Fruit fly (Drosophila melanogaster) whole organism, embryonic: ENCODE results near the gene atl.

Experiments used
- Ada2b ChIP-seq: fragments of 200-800 bp; sonication (Bioruptor generic); IDR thresholded peaks from 2 replicates; pipeline ENCODE4 v1.3.6; 2022; ENCODE audit warnings: missing biosample characterization, missing genetic modification characterization
- Adf1 ChIP-seq: fragments of 200-800 bp; sonication (Bioruptor generic); IDR thresholded peaks from 2 replicates; pipeline ENCODE4 v1.3.6; 2022; ENCODE audit warnings: missing biosample characterization, missing genetic modification characterization
- Asciz ChIP-seq: fragments of 200-800 bp; sonication (Bioruptor generic); optimal IDR thresholded peaks from 2 replicates; lab custom pipeline; 2017; ENCODE audit warnings: missing biosample characterization, mild to moderate bottlenecking, missing genetic modification characterization, missing genetic modification reagents
- BtbVII ChIP-seq: fragments of 200-800 bp; sonication (Bioruptor generic); optimal IDR thresholded peaks from 3 replicates; lab custom pipeline; 2017; ENCODE audit warnings: missing biosample characterization, mild to moderate bottlenecking, missing genetic modification characterization
- CG10267 ChIP-seq: fragments of 200-800 bp; sonication (Bioruptor generic); optimal IDR thresholded peaks from 2 replicates; lab custom pipeline; 2018; ENCODE audit warnings: missing biosample characterization, mild to moderate bottlenecking, missing genetic modification characterization, moderate library complexity
- CG12299 ChIP-seq: fragments of 200-800 bp; sonication (Bioruptor generic); optimal IDR thresholded peaks from 2 replicates; lab custom pipeline; 2018; ENCODE audit warnings: missing biosample characterization, mild to moderate bottlenecking, missing genetic modification characterization
- CG12769 ChIP-seq: fragments of 200-800 bp; sonication (Bioruptor generic); optimal IDR thresholded peaks from 2 replicates; lab custom pipeline; 2019; ENCODE audit warnings: missing biosample characterization, mild to moderate bottlenecking, missing genetic modification characterization, moderate library complexity
- CG13287 ChIP-seq: fragments of 200-800 bp; sonication (Bioruptor generic); IDR thresholded peaks from 2 replicates; pipeline ENCODE4 v1.3.6; 2022; ENCODE audit warnings: missing biosample characterization, missing genetic modification characterization; ENCODE audit not compliant: partially characterized antibody
- CG13296 ChIP-seq: fragments of 200-800 bp; sonication (Bioruptor generic); optimal IDR thresholded peaks from 3 replicates; lab custom pipeline; 2018; ENCODE audit warnings: missing biosample characterization, mild to moderate bottlenecking, missing genetic modification characterization
- CG14014 ChIP-seq: fragments of 200-800 bp; sonication (Bioruptor generic); IDR thresholded peaks from 2 replicates; pipeline ENCODE4 v1.3.6; 2022; ENCODE audit warnings: missing biosample characterization, missing genetic modification characterization
- CG14050 ChIP-seq: fragments of 200-800 bp; sonication (Bioruptor generic); IDR thresholded peaks from 3 replicates; pipeline ENCODE4 v1.3.6; 2022; ENCODE audit warnings: missing biosample characterization, missing genetic modification characterization
- CG14667 ChIP-seq: fragments of 200-800 bp; sonication (Bioruptor generic); IDR thresholded peaks from 2 replicates; pipeline ENCODE4 v1.3.6; 2022; ENCODE audit warnings: missing biosample characterization, missing genetic modification characterization
- CG16813 ChIP-seq: fragments of 200-800 bp; sonication (Bioruptor generic); IDR thresholded peaks from 3 replicates; pipeline ENCODE4 v1.3.6; 2022; ENCODE audit warnings: missing biosample characterization, missing genetic modification characterization; ENCODE audit not compliant: partially characterized antibody
- CG16863 ChIP-seq: fragments of 200-800 bp; sonication (Bioruptor generic); optimal IDR thresholded peaks from 3 replicates; lab custom pipeline; 2016; ENCODE audit warnings: missing biosample characterization, missing genetic modification characterization
- CG2889 ChIP-seq: fragments of 200-800 bp; sonication (Bioruptor generic); IDR thresholded peaks from 3 replicates; pipeline ENCODE4 v1.3.6; 2022; ENCODE audit warnings: missing biosample characterization, missing genetic modification characterization
- CG30020 ChIP-seq: fragments of 200-800 bp; optimal IDR thresholded peaks from 2 replicates; lab custom pipeline; 2019; ENCODE audit warnings: missing biosample characterization, mild to moderate bottlenecking, missing genetic modification characterization, moderate library complexity
- CG34376 ChIP-seq: fragments of 200-800 bp; sonication (Bioruptor generic); optimal IDR thresholded peaks from 2 replicates; lab custom pipeline; 2018; ENCODE audit warnings: missing biosample characterization, mild to moderate bottlenecking, missing genetic modification characterization
- CG4328 ChIP-seq: fragments of 200-800 bp; sonication (Bioruptor generic); optimal IDR thresholded peaks from 3 replicates; lab custom pipeline; 2017; ENCODE audit warnings: missing biosample characterization, missing genetic modification reagents, missing genetic modification characterization
- CG7372 ChIP-seq: fragments of 200-800 bp; sonication (Bioruptor generic); IDR thresholded peaks from 2 replicates; pipeline ENCODE4 v1.3.6; 2022; ENCODE audit warnings: missing biosample characterization, missing genetic modification characterization
- CG7987 ChIP-seq: fragments of 200-800 bp; sonication (Bioruptor generic); optimal IDR thresholded peaks from 2 replicates; lab custom pipeline; 2018; ENCODE audit warnings: missing biosample characterization, mild to moderate bottlenecking, missing genetic modification characterization, moderate library complexity
- CG8765 ChIP-seq: fragments of 200-800 bp; sonication (Bioruptor generic); IDR thresholded peaks from 2 replicates; pipeline ENCODE4 v1.3.6; 2022; ENCODE audit warnings: missing biosample characterization, missing genetic modification characterization
- CG8924 ChIP-seq: fragments of 200-800 bp; optimal IDR thresholded peaks from 3 replicates; lab custom pipeline; 2019; ENCODE audit warnings: missing biosample characterization, mild to moderate bottlenecking, missing genetic modification characterization, moderate library complexity
- CG9437 ChIP-seq: fragments of 200-800 bp; sonication (Bioruptor generic); optimal IDR thresholded peaks from 2 replicates; lab custom pipeline; 2018; ENCODE audit warnings: missing biosample characterization, mild to moderate bottlenecking, missing genetic modification characterization
- CTCF ChIP-seq: fragments of 200-800 bp; sonication (Bioruptor generic); optimal IDR thresholded peaks from 2 replicates; lab custom pipeline; 2017; ENCODE audit warnings: missing biosample characterization, mild to moderate bottlenecking, missing genetic modification characterization, moderate library complexity
- Dek ChIP-seq: fragments of 200-800 bp; sonication (Bioruptor generic); optimal IDR thresholded peaks from 3 replicates; lab custom pipeline; 2019; ENCODE audit warnings: missing biosample characterization, mild to moderate bottlenecking, missing genetic modification characterization, moderate library complexity
- Doc3 ChIP-seq: fragments of 200-800 bp; sonication (Bioruptor generic); IDR thresholded peaks from 3 replicates; pipeline ENCODE4 v1.3.6; 2022; ENCODE audit warnings: missing biosample characterization, missing genetic modification characterization; ENCODE audit not compliant: partially characterized antibody
- Med ChIP-seq: fragments of 200-800 bp; sonication (Bioruptor generic); peaks from one replicate; lab custom pipeline; 2016; ENCODE audit warnings: missing biosample characterization, missing genetic modification characterization, mild to moderate bottlenecking, inconsistent platforms, moderate library complexity
- NC2α ChIP-seq: fragments of 200-800 bp; sonication (Bioruptor generic); optimal IDR thresholded peaks from 2 replicates; lab custom pipeline; 2016; ENCODE audit warnings: missing biosample characterization, missing genetic modification characterization
- Nf-YA ChIP-seq: fragments of 200-800 bp; sonication (Bioruptor generic); IDR thresholded peaks from 2 replicates; pipeline ENCODE4 v1.3.6; 2022; ENCODE audit warnings: missing biosample characterization, missing genetic modification characterization
- Nf-YB ChIP-seq: fragments of 200-800 bp; sonication (Bioruptor generic); optimal IDR thresholded peaks from 3 replicates; lab custom pipeline; 2019; ENCODE audit warnings: missing biosample characterization, mild to moderate bottlenecking, missing genetic modification characterization, moderate library complexity
- Rx ChIP-seq: fragments of 200-800 bp; sonication (Bioruptor generic); IDR thresholded peaks from 2 replicates; pipeline ENCODE4 v1.3.6; 2022; ENCODE audit warnings: missing biosample characterization, missing genetic modification characterization
- Trl ChIP-seq, 3 experiments: fragments of >200 bp in 2 of 3; fragments of 200-800 bp in 1 of 3; sonication (Bioruptor generic) in 1 of 3; optimal IDR thresholded peaks; 2 replicates in 1 of 3; 3 replicates in 2 of 3; lab custom pipeline; 2016 to 2017; ENCODE audit warnings: missing biosample characterization in 1 of 3, missing genetic modification characterization in 1 of 3
- Xbp1 ChIP-seq: fragments of 200-800 bp; sonication (Bioruptor generic); optimal IDR thresholded peaks from 3 replicates; lab custom pipeline; 2016; ENCODE audit warnings: missing biosample characterization, mild to moderate bottlenecking, missing genetic modification characterization
- YL-1 ChIP-seq: fragments of 200-800 bp; sonication (Bioruptor generic); optimal IDR thresholded peaks from 3 replicates; lab custom pipeline; 2017; ENCODE audit warnings: missing biosample characterization, mild to moderate bottlenecking, missing genetic modification characterization
- ac ChIP-seq: fragments of 200-800 bp; sonication (Bioruptor generic); optimal IDR thresholded peaks from 3 replicates; lab custom pipeline; 2017; ENCODE audit warnings: missing biosample characterization, mild to moderate bottlenecking, missing genetic modification characterization
- aop ChIP-seq: fragments of 200-800 bp; sonication (Bioruptor generic); IDR thresholded peaks from 2 replicates; pipeline ENCODE4 v1.3.6; 2022; ENCODE audit warnings: missing biosample characterization, missing genetic modification characterization
- bab2 ChIP-seq: fragments of 200-800 bp; sonication (Bioruptor generic); optimal IDR thresholded peaks from 2 replicates; lab custom pipeline; 2016; ENCODE audit warnings: missing biosample characterization, missing genetic modification characterization
- danr ChIP-seq: fragments of 200-800 bp; sonication (Bioruptor generic); IDR thresholded peaks from 2 replicates; pipeline ENCODE4 v1.3.6; 2022; ENCODE audit warnings: missing biosample characterization, missing genetic modification characterization
- eve ChIP-seq, 2 experiments: fragments of >200 bp; optimal IDR thresholded peaks; 2 replicates each; lab custom pipeline; 2017; ENCODE audit warnings: missing biosample characterization in 2 of 2, missing genetic modification characterization in 2 of 2
- ftz-f1 ChIP-seq: fragments of 200-800 bp; sonication (Bioruptor generic); optimal IDR thresholded peaks from 2 replicates; lab custom pipeline; 2016; ENCODE audit warnings: missing biosample characterization, missing genetic modification characterization
- nerfin-1 ChIP-seq: fragments of 200-800 bp; sonication (Bioruptor generic); optimal IDR thresholded peaks from 3 replicates; lab custom pipeline; 2019; ENCODE audit warnings: missing biosample characterization, mild to moderate bottlenecking, missing genetic modification characterization, moderate library complexity
- nom ChIP-seq: fragments of 200-800 bp; sonication (Bioruptor generic); optimal IDR thresholded peaks from 2 replicates; lab custom pipeline; 2017; ENCODE audit warnings: missing biosample characterization, missing genetic modification characterization, mild to moderate bottlenecking, moderate library complexity, missing genetic modification reagents
- pzg ChIP-seq: fragments of 200-800 bp; sonication (Bioruptor generic); optimal IDR thresholded peaks from 3 replicates; lab custom pipeline; 2018; ENCODE audit warnings: missing biosample characterization, mild to moderate bottlenecking, missing genetic modification characterization, moderate library complexity
- rib ChIP-seq: fragments of 200-800 bp; sonication (Bioruptor generic); IDR thresholded peaks from 2 replicates; pipeline ENCODE4 v1.3.6; 2022; ENCODE audit warnings: missing biosample characterization, missing genetic modification characterization
- sens ChIP-seq: fragments of 200-800 bp; sonication (Bioruptor generic); peaks from one replicate; lab custom pipeline; 2016; ENCODE audit warnings: missing biosample characterization, missing genetic modification characterization
- stc ChIP-seq: fragments of 200-800 bp; sonication (Bioruptor generic); IDR thresholded peaks from 2 replicates; pipeline ENCODE4 v1.3.6; 2022; ENCODE audit warnings: missing biosample characterization, missing genetic modification characterization
- sug ChIP-seq: fragments of 200-800 bp; optimal IDR thresholded peaks from 2 replicates; lab custom pipeline; 2019; ENCODE audit warnings: missing biosample characterization, mild to moderate bottlenecking, missing genetic modification characterization, moderate library complexity
- toy ChIP-seq: fragments of 200-800 bp; sonication (Bioruptor generic); IDR thresholded peaks from 2 replicates; pipeline ENCODE4 v1.3.6; 2022; ENCODE audit warnings: missing biosample characterization, missing genetic modification characterization
- tup ChIP-seq: fragments of 200-800 bp; sonication (Bioruptor generic); optimal IDR thresholded peaks from 2 replicates; lab custom pipeline; 2016; ENCODE audit warnings: missing biosample characterization, mild to moderate bottlenecking, missing genetic modification characterization, moderate library complexity
- yki ChIP-seq: fragments of >200 bp; optimal IDR thresholded peaks from 3 replicates; lab custom pipeline; 2018

atl gene

dm6 chr3R:24588829-24589638 is 36.4 kb upstream of the atl start (continued):
- no peak for TF ChIP-seq CG14667 (GFP tag; lab: Robert Waterston, UW)
- TF ChIP-seq tup (GFP tag; lab: Kevin White, UChicago), result no peak
- peak; percentile 21 for TF ChIP-seq ftz-f1 (GFP tag; lab: Kevin White, UChicago)
- peak; percentile 80 for TF ChIP-seq NC2α (GFP tag; lab: Kevin White, UChicago)
- no peak for TF ChIP-seq CG14050
- no peak for TF ChIP-seq CG7372
- TF ChIP-seq CG14014 (GFP tag; lab: Robert Waterston, UW), result no peak
- peak; percentile 10 for TF ChIP-seq Dek (tag; lab: Kevin White, UChicago)
- peak; percentile 36 for TF ChIP-seq sug (tag; lab: Kevin White, UChicago)
- TF ChIP-seq aop (GFP tag; lab: Robert Waterston, UW), result no peak
- TF ChIP-seq CG34376, result peak; percentile 48
- TF ChIP-seq CG9437, result no peak
- no peak for TF ChIP-seq CG13287 (GFP tag; lab: Robert Waterston, UW)
- TF ChIP-seq nerfin-1 (tag; lab: Kevin White, UChicago), result peak; percentile 33
- peak; percentile 22 for TF ChIP-seq CG13296
- peak; percentile 8 for TF ChIP-seq CG7987
- peak; percentile 3 for TF ChIP-seq CG8924 (tag; lab: Kevin White, UChicago)
- no peak for TF ChIP-seq Nf-YA (GFP tag; lab: Robert Waterston, UW)
- no peak for TF ChIP-seq toy (GFP tag; lab: Robert Waterston, UW)
- TF ChIP-seq Rx (GFP tag; lab: Robert Waterston, UW), result no peak
- TF ChIP-seq Xbp1 (GFP tag; lab: Kevin White, UChicago), result no peak
- no peak for TF ChIP-seq bab2 (GFP tag; lab: Kevin White, UChicago)
- TF ChIP-seq CG12299, result peak; percentile 31
- peak; percentile 22 for TF ChIP-seq CG12769
- TF ChIP-seq CG16863 (GFP tag; lab: Kevin White, UChicago), result no peak
- TF ChIP-seq CG16813 (GFP tag; lab: Robert Waterston, UW), result no peak
- no peak for TF ChIP-seq stc (GFP tag; lab: Robert Waterston, UW)
- no peak for TF ChIP-seq CG10267 (tag; lab: Kevin White, UChicago)
- TF ChIP-seq CG8765 (GFP tag; lab: Robert Waterston, UW), result no peak
- peak; percentile 88 for TF ChIP-seq Med (GFP tag; lab: Kevin White, UChicago)
- no peak for TF ChIP-seq CG4328 (GFP tag; lab: Kevin White, UChicago)
- TF ChIP-seq rib, result no peak
- no peak for TF ChIP-seq CG30020 (tag; lab: Kevin White, UChicago)
- no peak for TF ChIP-seq Nf-YB (GFP tag; lab: Kevin White, UChicago)
- TF ChIP-seq BtbVII, result peak; percentile 49
- no peak for TF ChIP-seq pzg (GFP tag; lab: Kevin White, UChicago)
- TF ChIP-seq yki (lab: Kevin White, UChicago), result no peak
- no peak for TF ChIP-seq CG2889 (GFP tag; lab: Robert Waterston, UW)
- TF ChIP-seq danr (GFP tag; lab: Robert Waterston, UW), result no peak
- no peak for TF ChIP-seq eve (GFP tag; optimal IDR thresholded peaks at IDR 0.05; lab: Kevin White, UChicago)
- TF ChIP-seq Trl (optimal IDR thresholded peaks at IDR 0.05; lab: Kevin White, UChicago), result peak; percentile 67 to 71
- no peak for TF ChIP-seq Trl (GFP tag; optimal IDR thresholded peaks at IDR 0.05; lab: Kevin White, UChicago)
- TF ChIP-seq CTCF, result peak; percentile 55
- TF ChIP-seq sens, result peak; percentile 77
- no peak for TF ChIP-seq Doc3
- no peak for TF ChIP-seq Adf1 (GFP tag; lab: Robert Waterston, UW)
- no peak for TF ChIP-seq Asciz (GFP tag; lab: Kevin White, UChicago)
- peak; percentile 55 for TF ChIP-seq nom (GFP tag; lab: Kevin White, UChicago)
- no peak for TF ChIP-seq Ada2b (GFP tag; lab: Robert Waterston, UW)
- TF ChIP-seq ac (GFP tag; lab: Kevin White, UChicago), result no peak
- no peak for TF ChIP-seq YL-1 (GFP tag; lab: Kevin White, UChicago)
